Worm (Caenorhabditis elegans): Measurements from ENCODE around the gene tes-1.
A peak's percentile ranks its signal among the peaks of the same experiment; 100 is the strongest.

Gene tes-1

ce11 chrIV:7433858-7434257 lies 17.4 kb downstream of the tes-1 start, which contains the start of gene B0496.11:
TSS of gene B0496.11 (minus strand) at chrIV:7433958.
- TF ChIP-seq ztf-26 (tag; optimal IDR thresholded peaks at IDR 0.05) (no peak), B0035.1 (tag; optimal IDR thresholded peaks at IDR 0.05) (no peak), F22D6.2 (tag; optimal IDR thresholded peaks at IDR 0.05) (no peak), F33H1.4 (GFP tag; IDR thresholded peaks at IDR 0.05) (no peak), ekl-4 (GFP tag; IDR thresholded peaks at IDR 0.05) (no peak), attf-5 (GFP tag; optimal IDR thresholded peaks at IDR 0.05) (no peak), unc-130 (GFP tag; optimal IDR thresholded peaks at IDR 0.05) (no peak), attf-3 (GFP tag; conservative IDR thresholded peaks at IDR 0.05) (no peak), die-1 (tag; optimal IDR thresholded peaks at IDR 0.05) (no peak), athp-1 (tag; optimal IDR thresholded peaks at IDR 0.05) (no peak), ztf-6 (GFP tag; IDR thresholded peaks at IDR 0.05) (no peak), hmg-20 (GFP tag; IDR thresholded peaks at IDR 0.05) (no peak), attf-6 (GFP tag; IDR thresholded peaks at IDR 0.05) (no peak), egrh-3 (GFP tag; IDR thresholded peaks at IDR 0.05) (no peak), nhr-90 (tag; optimal IDR thresholded peaks at IDR 0.05) (no peak)

- no peak for TF ChIP-seq repo-1 (tag; optimal IDR thresholded peaks at IDR 0.05)
- TF ChIP-seq nhr-179 (tag; optimal IDR thresholded peaks at IDR 0.05): no peak
- TF ChIP-seq unc-130 (GFP tag; optimal IDR thresholded peaks at IDR 0.05): no peak
- TF ChIP-seq ekl-4 (GFP tag; IDR thresholded peaks at IDR 0.05): no peak
- TF ChIP-seq hmg-1.2 (GFP tag; IDR thresholded peaks at IDR 0.05): no peak
- no peak for TF ChIP-seq aptf-3 (GFP tag; IDR thresholded peaks at IDR 0.05)
- no peak for TF ChIP-seq unc-62 (GFP tag; optimal IDR thresholded peaks at IDR 0.05)
- no peak for TF ChIP-seq Y95B8A.8 (GFP tag; IDR thresholded peaks at IDR 0.05)
- TF ChIP-seq snpc-1.3 (tag; optimal IDR thresholded peaks at IDR 0.05; ENCODE audit: insufficient read depth): no peak
Measured at ce11 chrIV:7428998-7429397, 22.2 kb downstream of the tes-1 start.

ce11 chrIV:7428347-7428746 lies 22.9 kb downstream of the tes-1 start:
- TF ChIP-seq F49E8.2 (tag; optimal IDR thresholded peaks at IDR 0.05; ENCODE audit: insufficient read depth) (no peak), lsy-27 (tag; optimal IDR thresholded peaks at IDR 0.05; ENCODE audit: borderline replicate concordance, insufficient read depth) (no peak), dpff-1 (tag; optimal IDR thresholded peaks at IDR 0.05) (no peak)

ce11 chrIV:7426055-7426454 lies 25.2 kb downstream of the tes-1 start:
- TF ChIP-seq K12H6.12 (tag; optimal IDR thresholded peaks at IDR 0.05) (no peak), cebp-2 (GFP tag; IDR thresholded peaks at IDR 0.05) (no peak), somi-1 (GFP tag; optimal IDR thresholded peaks at IDR 0.05) (peak; percentile 9), Y79H2A.3 (GFP tag; conservative IDR thresholded peaks at IDR 0.05) (no peak), T26A5.8 (tag; optimal IDR thresholded peaks at IDR 0.05) (no peak)

ce11 chrIV:7424198-7424597 lies 27.0 kb downstream of the tes-1 start, which contains the start of gene unc-82:
TSS of gene unc-82 (plus strand) at chrIV:7424498.
- TF ChIP-seq zim-3 (tag; optimal IDR thresholded peaks at IDR 0.05) (no peak), bed-2 (GFP tag; IDR thresholded peaks at IDR 0.05) (no peak), fkh-3 (tag; optimal IDR thresholded peaks at IDR 0.05) (no peak), Y79H2A.3 (GFP tag; conservative IDR thresholded peaks at IDR 0.05) (no peak), hmg-20 (GFP tag; IDR thresholded peaks at IDR 0.05) (no peak), pbrm-1 (GFP tag; IDR thresholded peaks at IDR 0.05) (no peak), Y53F4B.3 (GFP tag; IDR thresholded peaks at IDR 0.05) (no peak), ets-4 (GFP tag; optimal IDR thresholded peaks at IDR 0.05) (no peak), attf-6 (GFP tag; IDR thresholded peaks at IDR 0.05) (no peak), nhr-120 (GFP tag; IDR thresholded peaks at IDR 0.05) (no peak), nfya-2 (GFP tag; IDR thresholded peaks at IDR 0.05) (no peak), mxl-1 (tag; optimal IDR thresholded peaks at IDR 0.05) (no peak), F39B2.1 (GFP tag; IDR thresholded peaks at IDR 0.05) (no peak), Y95B8A.8 (GFP tag; IDR thresholded peaks at IDR 0.05) (no peak)

All from whole organism, young adult.